Fruit fly (Drosophila melanogaster) whole organism, pupa: ENCODE results near the gene CG32409.

Experiments used
- CG10348 ChIP-seq: fragments of 200-800 bp; sonication (Bioruptor generic); IDR thresholded peaks from 2 replicates; pipeline ENCODE4 v1.3.6; 2022; ENCODE audit warnings: missing biosample characterization, missing genetic modification characterization
- CG14655 ChIP-seq: fragments of 200-800 bp; sonication (Bioruptor generic); optimal IDR thresholded peaks from 3 replicates; lab custom pipeline; 2017; ENCODE audit warnings: mild to moderate bottlenecking, missing biosample characterization, missing genetic modification reagents, missing genetic modification characterization
- CG4496 ChIP-seq: fragments of 200-800 bp; sonication (Bioruptor generic); IDR thresholded peaks from 3 replicates; pipeline ENCODE4 v1.3.6; 2022; ENCODE audit warnings: missing biosample characterization, missing genetic modification characterization
- CG8159 ChIP-seq: fragments of 200-800 bp; sonication (Bioruptor generic); optimal IDR thresholded peaks from 3 replicates; lab custom pipeline; 2018; ENCODE audit warnings: missing biosample characterization, mild to moderate bottlenecking, missing genetic modification characterization, moderate library complexity
- EcR ChIP-seq: fragments of 200-800 bp; sonication (Bioruptor generic); optimal IDR thresholded peaks from 3 replicates; lab custom pipeline; 2019; ENCODE audit warnings: missing biosample characterization, missing genetic modification characterization, mild to moderate bottlenecking, moderate library complexity, missing genetic modification reagents
- Ets98B ChIP-seq: fragments of 200-800 bp; sonication (Bioruptor generic); IDR thresholded peaks from 2 replicates; pipeline ENCODE4 v1.3.6; 2022; ENCODE audit warnings: missing biosample characterization, missing genetic modification characterization
- Pif1B ChIP-seq: fragments of 200-800 bp; sonication (Bioruptor generic); optimal IDR thresholded peaks from 3 replicates; lab custom pipeline; 2016; ENCODE audit warnings: missing biosample characterization, missing genetic modification characterization
- Snoo ChIP-seq: fragments of 200-800 bp; sonication (Bioruptor generic); optimal IDR thresholded peaks from 3 replicates; lab custom pipeline; 2017; ENCODE audit warnings: missing biosample characterization, mild to moderate bottlenecking, missing genetic modification characterization, inconsistent platforms
- fd96Ca ChIP-seq: fragments of 200-800 bp; sonication (Bioruptor generic); IDR thresholded peaks from 3 replicates; pipeline ENCODE4 v1.3.6; 2022; ENCODE audit warnings: missing biosample characterization, missing genetic modification characterization
- rn ChIP-seq: fragments of 200-800 bp; sonication (Bioruptor generic); IDR thresholded peaks from 2 replicates; pipeline ENCODE4 v1.3.6; 2022; ENCODE audit warnings: missing biosample characterization, missing genetic modification characterization

DNA sequence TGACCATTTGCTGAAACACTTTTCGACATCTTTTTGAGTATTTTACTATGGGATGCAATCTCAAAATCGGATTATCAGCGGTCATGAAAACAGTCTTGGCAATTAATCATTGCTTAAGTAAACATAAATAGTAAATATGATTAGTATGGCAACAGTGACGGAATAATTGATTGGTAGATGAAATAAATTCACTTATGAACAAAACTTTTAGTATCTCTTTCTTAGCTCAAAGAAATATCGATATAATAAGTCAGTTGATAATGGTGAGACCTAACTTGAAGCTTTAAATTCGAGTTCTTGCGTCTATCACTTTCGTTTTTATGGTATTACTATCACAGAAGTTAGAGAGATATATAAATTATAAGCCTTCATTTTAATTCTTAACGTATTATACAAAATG, 28.1 kb upstream of the CG32409 start, which contains the start of gene CG5568:
- TF ChIP-seq Snoo (tag; lab: Kevin White, UChicago) (no peak), CG4496 (GFP tag; lab: Robert Waterston, UW) (no peak), CG8159 (tag; lab: Kevin White, UChicago) (no peak), Ets98B (no peak), CG14655 (no peak), EcR (no peak), fd96Ca (GFP tag; lab: Robert Waterston, UW) (no peak), rn (GFP tag; lab: Robert Waterston, UW) (no peak), Pif1B (no peak), CG10348 (GFP tag; lab: Robert Waterston, UW) (no peak)
